Fruit fly (Drosophila melanogaster) whole organism, embryonic: ENCODE results near the gene Inx3.
A peak's percentile ranks its signal among the peaks of the same experiment; 100 is the strongest.

Experiments
- Atf-2 ChIP-seq: fragments of 200-800 bp; sonication (Bioruptor generic); optimal IDR thresholded peaks from 2 replicates; lab custom pipeline; 2016; ENCODE audit warnings: missing biosample characterization, missing genetic modification characterization
- B-H2 ChIP-seq: fragments of 200-800 bp; sonication (Bioruptor generic); optimal IDR thresholded peaks from 2 replicates; lab custom pipeline; 2018; ENCODE audit warnings: missing biosample characterization, mild to moderate bottlenecking, missing genetic modification characterization
- CG1024 ChIP-seq: fragments of 200-800 bp; sonication (Bioruptor generic); IDR thresholded peaks from 2 replicates; pipeline ENCODE4 v1.3.6; 2022; ENCODE audit warnings: missing biosample characterization, missing genetic modification characterization
- CG11696 ChIP-seq: fragments of 200-800 bp; sonication (Bioruptor generic); IDR thresholded peaks from 2 replicates; pipeline ENCODE4 v1.3.6; 2022; ENCODE audit warnings: missing biosample characterization, missing genetic modification characterization
- CG11723 ChIP-seq: fragments of 200-800 bp; sonication (Bioruptor generic); optimal IDR thresholded peaks from 2 replicates; lab custom pipeline; 2017; ENCODE audit warnings: missing biosample characterization, mild to moderate bottlenecking, missing genetic modification characterization
- CG12219 ChIP-seq: fragments of 200-800 bp; sonication (Bioruptor generic); optimal IDR thresholded peaks from 3 replicates; lab custom pipeline; 2018; ENCODE audit warnings: missing biosample characterization, mild to moderate bottlenecking, missing genetic modification characterization
- CG12391 ChIP-seq: fragments of 200-800 bp; sonication (Bioruptor generic); optimal IDR thresholded peaks from 3 replicates; lab custom pipeline; 2018; ENCODE audit warnings: missing biosample characterization, mild to moderate bottlenecking, missing genetic modification characterization, moderate library complexity
- CG13424 ChIP-seq: fragments of 200-800 bp; sonication (Bioruptor generic); optimal IDR thresholded peaks from 2 replicates; lab custom pipeline; 2019; ENCODE audit warnings: missing biosample characterization, mild to moderate bottlenecking, missing genetic modification characterization, moderate library complexity
- CG14014 ChIP-seq: fragments of 200-800 bp; sonication (Bioruptor generic); IDR thresholded peaks from 2 replicates; pipeline ENCODE4 v1.3.6; 2022; ENCODE audit warnings: missing biosample characterization, missing genetic modification characterization
- CG14965 ChIP-seq: fragments of 200-800 bp; sonication (Bioruptor generic); optimal IDR thresholded peaks from 2 replicates; lab custom pipeline; 2016; ENCODE audit warnings: missing biosample characterization, missing genetic modification characterization, borderline replicate concordance
- CG1529 ChIP-seq: fragments of 200-800 bp; sonication (Bioruptor generic); optimal IDR thresholded peaks from 3 replicates; lab custom pipeline; 2018; ENCODE audit warnings: missing biosample characterization, missing genetic modification characterization
- CG17912 ChIP-seq: fragments of 200-800 bp; sonication (Bioruptor generic); optimal IDR thresholded peaks from 2 replicates; lab custom pipeline; 2018; ENCODE audit warnings: missing biosample characterization, mild to moderate bottlenecking, missing genetic modification characterization
- CG30403 ChIP-seq: fragments of 200-800 bp; sonication (Bioruptor generic); optimal IDR thresholded peaks from 3 replicates; lab custom pipeline; 2016; ENCODE audit warnings: missing biosample characterization, missing genetic modification characterization
- CG3847 ChIP-seq: fragments of 200-800 bp; sonication (Bioruptor generic); IDR thresholded peaks from 2 replicates; pipeline ENCODE4 v1.3.6; 2022; ENCODE audit warnings: missing biosample characterization, missing genetic modification characterization
- CG4360 ChIP-seq: fragments of 200-800 bp; sonication (Bioruptor generic); IDR thresholded peaks from 2 replicates; pipeline ENCODE4 v1.3.6; 2022; ENCODE audit warnings: missing biosample characterization, missing genetic modification characterization
- CG4617 ChIP-seq: fragments of 200-800 bp; sonication (Bioruptor generic); optimal IDR thresholded peaks from 3 replicates; lab custom pipeline; 2016; ENCODE audit warnings: missing biosample characterization, missing genetic modification characterization, borderline replicate concordance
- CG7556 ChIP-seq: fragments of 200-800 bp; sonication (Bioruptor generic); optimal IDR thresholded peaks from 2 replicates; lab custom pipeline; 2017; ENCODE audit warnings: missing biosample characterization, mild to moderate bottlenecking, missing genetic modification characterization
- CG9817 ChIP-seq: fragments of 200-800 bp; sonication (Bioruptor generic); optimal IDR thresholded peaks from 2 replicates; lab custom pipeline; 2018; ENCODE audit warnings: missing biosample characterization, mild to moderate bottlenecking, missing genetic modification characterization, moderate library complexity
- Dad ChIP-seq: fragments of 200-800 bp; sonication (Bioruptor generic); optimal IDR thresholded peaks from 3 replicates; lab custom pipeline; 2016; ENCODE audit warnings: missing biosample characterization, missing genetic modification characterization
- H2.0 ChIP-seq: fragments of 200-800 bp; sonication (Bioruptor generic); IDR thresholded peaks from 2 replicates; pipeline ENCODE4 v1.3.6; 2022; ENCODE audit warnings: missing biosample characterization, missing genetic modification characterization
- HLH3B ChIP-seq: fragments of 200-800 bp; sonication (Bioruptor generic); IDR thresholded peaks from 2 replicates; pipeline ENCODE4 v1.3.6; 2022; ENCODE audit warnings: missing biosample characterization, missing genetic modification characterization
- HmgD ChIP-seq: fragments of 200-800 bp; sonication (Bioruptor generic); optimal IDR thresholded peaks from 3 replicates; lab custom pipeline; 2016; ENCODE audit warnings: missing biosample characterization, missing genetic modification characterization
- Lhr ChIP-seq: fragments of 200-800 bp; sonication (Bioruptor generic); optimal IDR thresholded peaks from 3 replicates; lab custom pipeline; 2017; ENCODE audit warnings: mild to moderate bottlenecking, missing biosample characterization, missing genetic modification reagents, missing genetic modification characterization
- Med ChIP-seq: fragments of 200-800 bp; sonication (Bioruptor generic); peaks from one replicate; lab custom pipeline; 2016; ENCODE audit warnings: missing biosample characterization, missing genetic modification characterization, mild to moderate bottlenecking, inconsistent platforms, moderate library complexity
- Neu2 ChIP-seq: fragments of 200-800 bp; sonication (Bioruptor generic); optimal IDR thresholded peaks from 3 replicates; lab custom pipeline; 2016; ENCODE audit warnings: missing biosample characterization, missing genetic modification characterization, borderline replicate concordance
- Nf-YA ChIP-seq: fragments of 200-800 bp; sonication (Bioruptor generic); IDR thresholded peaks from 2 replicates; pipeline ENCODE4 v1.3.6; 2022; ENCODE audit warnings: missing biosample characterization, missing genetic modification characterization
- Nf-YB ChIP-seq: fragments of 200-800 bp; sonication (Bioruptor generic); optimal IDR thresholded peaks from 3 replicates; lab custom pipeline; 2019; ENCODE audit warnings: missing biosample characterization, mild to moderate bottlenecking, missing genetic modification characterization, moderate library complexity
- Poxn ChIP-seq: fragments of 200-800 bp; sonication (Bioruptor generic); IDR thresholded peaks from 2 replicates; pipeline ENCODE4 v1.3.6; 2022; ENCODE audit warnings: missing biosample characterization, missing genetic modification characterization
- Six4 ChIP-seq: fragments of 200-800 bp; sonication (Bioruptor generic); optimal IDR thresholded peaks from 2 replicates; lab custom pipeline; 2016; ENCODE audit warnings: missing biosample characterization, missing genetic modification characterization
- Stat92E ChIP-seq, 3 experiments: fragments of >200 bp in 2 of 3; fragments of 200-800 bp in 1 of 3; sonication (Bioruptor generic) in 1 of 3; optimal IDR thresholded peaks; 2 replicates each; lab custom pipeline; 2017 to 2019; ENCODE audit warnings: missing biosample characterization in 3 of 3, missing genetic modification characterization in 3 of 3, mild to moderate bottlenecking in 1 of 3, moderate library complexity in 1 of 3
- al ChIP-seq: fragments of 200-800 bp; sonication (Bioruptor generic); IDR thresholded peaks from 2 replicates; pipeline ENCODE4 v1.3.6; 2022; ENCODE audit warnings: missing biosample characterization, missing genetic modification characterization
- dan ChIP-seq: fragments of 200-800 bp; sonication (Bioruptor generic); IDR thresholded peaks from 2 replicates; pipeline ENCODE4 v1.3.6; 2022; ENCODE audit warnings: missing biosample characterization, missing genetic modification characterization
- danr ChIP-seq: fragments of 200-800 bp; sonication (Bioruptor generic); IDR thresholded peaks from 2 replicates; pipeline ENCODE4 v1.3.6; 2022; ENCODE audit warnings: missing biosample characterization, missing genetic modification characterization
- disco-r ChIP-seq: fragments of 200-800 bp; sonication (Bioruptor generic); optimal IDR thresholded peaks from 2 replicates; lab custom pipeline; 2016; ENCODE audit warnings: missing biosample characterization, missing genetic modification characterization
- gce ChIP-seq: fragments of 200-800 bp; sonication (Bioruptor generic); IDR thresholded peaks from 3 replicates; pipeline ENCODE4 v1.3.6; 2022; ENCODE audit warnings: missing biosample characterization, missing genetic modification characterization
- hb ChIP-seq: fragments of 200-800 bp; sonication (Bioruptor generic); IDR thresholded peaks from 3 replicates; pipeline ENCODE4 v1.3.6; 2022; ENCODE audit warnings: missing biosample characterization, missing genetic modification characterization; ENCODE audit not compliant: partially characterized antibody
- lab ChIP-seq: fragments of 200-800 bp; sonication (Bioruptor generic); optimal IDR thresholded peaks from 3 replicates; lab custom pipeline; 2017; ENCODE audit warnings: missing biosample characterization, missing genetic modification characterization, mild to moderate bottlenecking, moderate library complexity, missing genetic modification reagents
- lmd ChIP-seq: fragments of 200-800 bp; sonication (Bioruptor generic); IDR thresholded peaks from 2 replicates; pipeline ENCODE4 v1.3.6; 2022; ENCODE audit warnings: missing biosample characterization, missing genetic modification characterization
- mam ChIP-seq: fragments of 200-800 bp; sonication (Bioruptor generic); optimal IDR thresholded peaks from 3 replicates; lab custom pipeline; 2016; ENCODE audit warnings: missing biosample characterization, missing genetic modification characterization
- onecut ChIP-seq: fragments of 200-800 bp; sonication (Bioruptor generic); IDR thresholded peaks from 2 replicates; pipeline ENCODE4 v1.3.6; 2022; ENCODE audit warnings: missing biosample characterization, missing genetic modification characterization
- phol ChIP-seq: fragments of 200-800 bp; sonication (Bioruptor generic); optimal IDR thresholded peaks from 3 replicates; lab custom pipeline; 2018; ENCODE audit warnings: missing biosample characterization, mild to moderate bottlenecking, missing genetic modification characterization, moderate library complexity
- pita ChIP-seq: fragments of 200-800 bp; sonication (Bioruptor generic); optimal IDR thresholded peaks from 2 replicates; lab custom pipeline; 2017; ENCODE audit warnings: missing biosample characterization, mild to moderate bottlenecking, missing genetic modification characterization
- scrt ChIP-seq: fragments of 200-800 bp; sonication (Bioruptor generic); optimal IDR thresholded peaks from 2 replicates; lab custom pipeline; 2018; ENCODE audit warnings: missing biosample characterization, mild to moderate bottlenecking, missing genetic modification characterization, moderate library complexity
- slp2 ChIP-seq: fragments of 200-800 bp; sonication (Bioruptor generic); optimal IDR thresholded peaks from 2 replicates; lab custom pipeline; 2016; ENCODE audit warnings: missing biosample characterization, missing genetic modification characterization
- stwl ChIP-seq: fragments of 200-800 bp; sonication (Bioruptor generic); optimal IDR thresholded peaks from 3 replicates; lab custom pipeline; 2018; ENCODE audit warnings: missing biosample characterization, mild to moderate bottlenecking, missing genetic modification characterization, moderate library complexity
- tx ChIP-seq: fragments of 200-800 bp; sonication (Bioruptor generic); optimal IDR thresholded peaks from 2 replicates; lab custom pipeline; 2016; ENCODE audit warnings: missing biosample characterization, missing genetic modification characterization
- usp ChIP-seq: fragments of >200 bp; optimal IDR thresholded peaks from 2 replicates; lab custom pipeline; 2017; ENCODE audit warnings: missing biosample characterization, missing genetic modification characterization
- zen ChIP-seq: fragments of 200-800 bp; sonication (Bioruptor generic); optimal IDR thresholded peaks from 3 replicates; lab custom pipeline; 2018; ENCODE audit warnings: missing biosample characterization, mild to moderate bottlenecking, missing genetic modification characterization, moderate library complexity
- zen2 ChIP-seq: fragments of 200-800 bp; sonication (Bioruptor generic); IDR thresholded peaks from 3 replicates; pipeline ENCODE4 v1.3.6; 2022; ENCODE audit warnings: missing biosample characterization, missing genetic modification characterization; ENCODE audit not compliant: partially characterized antibody

Inx3 gene

dm6 chr3R:28844611-28845376 is 14.5 kb downstream of the Inx3 start, which contains the start of the genes Apc and spg (continued):
- TF ChIP-seq Poxn (no peak), zen (tag; lab: Kevin White, UChicago) (no peak), tx (no peak), CG30403 (GFP tag; lab: Kevin White, UChicago) (peak; percentile 28), Atf-2 (no peak), CG13424 (tag; lab: Kevin White, UChicago) (peak; percentile 47), HLH3B (GFP tag; lab: Robert Waterston, UW) (peak; percentile 32; the same call in 1 of the 2 replicates), Neu2 (no peak), B-H2 (peak; percentile 16), CG12219 (peak; percentile 63), Lhr (GFP tag; lab: Kevin White, UChicago) (peak; percentile 95), gce (GFP tag; lab: Robert Waterston, UW) (0 out of 3 replicates have a peak, but pooled peaks have one; percentile 35), Stat92E (GFP tag; optimal IDR thresholded peaks at IDR 0.05; lab: Kevin White, UChicago) (peak in 1 of 3 experiments; percentile 65), CG14965 (no peak), disco-r (GFP tag; lab: Kevin White, UChicago) (no peak), zen2 (GFP tag; lab: Robert Waterston, UW) (no peak; the same call in 2 of the 3 replicates), scrt (peak; percentile 31), onecut (GFP tag; lab: Robert Waterston, UW) (no peak), CG4617 (peak; percentile 6), Six4 (GFP tag; lab: Kevin White, UChicago) (no peak), lmd (GFP tag; lab: Robert Waterston, UW) (no peak), CG14014 (GFP tag; lab: Robert Waterston, UW) (peak; percentile 49; the same call in 1 of the 2 replicates), CG4360 (GFP tag; lab: Robert Waterston, UW) (peak; percentile 95), CG9817 (tag; lab: Kevin White, UChicago) (peak; percentile 2), lab (GFP tag; lab: Kevin White, UChicago) (peak; percentile 66), CG3847 (GFP tag; lab: Robert Waterston, UW) (peak; percentile 71), phol (peak; percentile 59), Dad (no peak), Nf-YA (GFP tag; lab: Robert Waterston, UW) (0 out of 2 replicates have a peak, but pooled peaks have one; percentile 19), Nf-YB (GFP tag; lab: Kevin White, UChicago) (no peak), CG7556 (GFP tag; lab: Kevin White, UChicago) (no peak), CG11723 (GFP tag; lab: Kevin White, UChicago) (peak; percentile 51), slp2 (GFP tag; lab: Kevin White, UChicago) (peak; percentile 17), stwl (tag; lab: Kevin White, UChicago) (peak; percentile 34), al (GFP tag; lab: Robert Waterston, UW) (0 out of 2 replicates have a peak, but pooled peaks have one; percentile 10), HmgD (GFP tag; lab: Kevin White, UChicago) (peak; percentile 50), danr (GFP tag; lab: Robert Waterston, UW) (no peak), Med (peak; percentile 91), CG1024 (GFP tag; lab: Robert Waterston, UW) (no peak), CG11696 (GFP tag; lab: Robert Waterston, UW) (no peak), pita (peak; percentile 82), CG12391 (tag; lab: Kevin White, UChicago) (peak; percentile 57), CG1529 (GFP tag; lab: Kevin White, UChicago) (peak; percentile 31), dan (GFP tag; lab: Robert Waterston, UW) (no peak), CG17912 (GFP tag; lab: Kevin White, UChicago) (peak; percentile 63), H2.0 (GFP tag; lab: Robert Waterston, UW) (no peak), hb (GFP tag; lab: Robert Waterston, UW) (peak; percentile 53; the same call in 1 of the 3 replicates), mam (no peak), usp (no peak)
